Fruit fly (Drosophila melanogaster): ENCODE data around the gene Pura.

dm6 chr3L:7643562-7643961 is 50.7 kb downstream of the Pura start:
- TF ChIP-seq CG8478 (optimal IDR thresholded peaks at IDR 0.05) (no peak), psq (optimal IDR thresholded peaks at IDR 0.05) (no peak), usp (GFP tag; optimal IDR thresholded peaks at IDR 0.05) (no peak), pan (optimal IDR thresholded peaks at IDR 0.05) (no peak), EcR (GFP tag; optimal IDR thresholded peaks at IDR 0.05) (no peak), Dll (optimal IDR thresholded peaks at IDR 0.05) (no peak)

Measured in whole organism.